Worm (Caenorhabditis elegans): ENCODE data around the gene hot-7.

Gene hot-7

DNA sequence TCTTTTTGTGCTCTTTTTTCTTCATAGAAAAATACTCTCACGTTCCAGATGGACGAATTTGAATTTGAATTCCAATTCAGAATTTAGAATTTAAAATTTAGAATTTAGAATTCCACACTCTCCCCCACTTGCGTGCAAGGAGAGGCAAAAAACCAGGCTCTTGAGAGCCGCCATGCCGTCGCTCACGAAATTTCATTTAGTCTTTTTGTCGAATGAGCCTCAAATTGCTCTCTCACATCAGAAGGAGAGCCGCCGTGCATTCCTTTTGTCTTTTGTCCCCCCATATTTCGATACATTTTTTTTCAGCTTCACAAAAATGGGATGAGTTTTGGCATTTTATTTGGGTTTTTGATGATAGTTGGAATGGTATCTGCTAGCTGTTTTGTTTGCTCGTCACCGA lies at the start of gene hot-7:
Gene hot-7, plus strand, starts transcription at position 301 of the 400 bp plus-strand sequence.
- TF ChIP-seq duxl-1 (tag; optimal IDR thresholded peaks at IDR 0.05; ENCODE audit: poor library complexity) (no peak), T26A8.4 (GFP tag; IDR thresholded peaks at IDR 0.05) (no peak), jun-1 (tag; optimal IDR thresholded peaks at IDR 0.05) (no peak), ceh-44 (GFP tag; IDR thresholded peaks at IDR 0.05) (no peak), ztf-7 (tag; optimal IDR thresholded peaks at IDR 0.05) (no peak), Y48G9A.11 (GFP tag; IDR thresholded peaks at IDR 0.05) (no peak), F26F4.8 (GFP tag; conservative IDR thresholded peaks at IDR 0.05) (no peak), saeg-2 (GFP tag; IDR thresholded peaks at IDR 0.05) (no peak), unc-62 (GFP tag; optimal IDR thresholded peaks at IDR 0.05 in 1 of 2) (no peak), unc-62 (tag; optimal IDR thresholded peaks at IDR 0.05) (no peak), spr-1 (tag; optimal IDR thresholded peaks at IDR 0.05) (no peak), zip-11 (GFP tag; IDR thresholded peaks at IDR 0.05) (no peak), sdz-12 (GFP tag; optimal IDR thresholded peaks at IDR 0.05) (no peak), nhr-76 (tag; optimal IDR thresholded peaks at IDR 0.05) (no peak)

- no peak for TF ChIP-seq lin-1 (GFP tag; IDR thresholded peaks at IDR 0.05)
- TF ChIP-seq spr-1 (tag; optimal IDR thresholded peaks at IDR 0.05), result no peak
- 0 out of 2 replicates have a peak, but pooled peaks have one; percentile 36 for TF ChIP-seq egl-43 (GFP tag; IDR thresholded peaks at IDR 0.05)
- TF ChIP-seq ztf-7 (tag; optimal IDR thresholded peaks at IDR 0.05), result no peak
- no peak for TF ChIP-seq T26A8.4 (GFP tag; IDR thresholded peaks at IDR 0.05)
- no peak for TF ChIP-seq cey-2 (tag; optimal IDR thresholded peaks at IDR 0.05; ENCODE audit: borderline replicate concordance, insufficient read depth)
- no peak for TF ChIP-seq ama-1 (optimal IDR thresholded peaks at IDR 0.05)
- no peak for TF ChIP-seq F49E8.2 (tag; optimal IDR thresholded peaks at IDR 0.05; ENCODE audit: borderline replicate concordance)
- TF ChIP-seq R02D3.7 (tag; optimal IDR thresholded peaks at IDR 0.05), result no peak
- no peak for TF ChIP-seq unc-39 (tag; optimal IDR thresholded peaks at IDR 0.05)
- no peak for TF ChIP-seq ztf-11 (tag; optimal IDR thresholded peaks at IDR 0.05)
- no peak for TF ChIP-seq mdl-1 (tag; optimal IDR thresholded peaks at IDR 0.05)
- TF ChIP-seq nhr-77 (tag; optimal IDR thresholded peaks at IDR 0.05), result no peak
- no peak for TF ChIP-seq lim-7 (GFP tag; IDR thresholded peaks at IDR 0.05)
- no peak for TF ChIP-seq ceh-82 (tag; optimal IDR thresholded peaks at IDR 0.05)
- peak; percentile 91 for TF ChIP-seq set-16 (GFP tag; IDR thresholded peaks at IDR 0.05)
- TF ChIP-seq nhr-11 (tag; optimal IDR thresholded peaks at IDR 0.05), result no peak
- peak; percentile 23; the same call in 1 of the 2 replicates for TF ChIP-seq nhr-42 (GFP tag; IDR thresholded peaks at IDR 0.05)
- no peak for TF ChIP-seq mep-1 (tag; optimal IDR thresholded peaks at IDR 0.05)
- no peak for TF ChIP-seq nhr-6 (tag; optimal IDR thresholded peaks at IDR 0.05)
- TF ChIP-seq mdt-29 (GFP tag; IDR thresholded peaks at IDR 0.05), result no peak
- no peak for TF ChIP-seq lsy-2 (tag; optimal IDR thresholded peaks at IDR 0.05)
- no peak for TF ChIP-seq pqm-1 (tag; optimal IDR thresholded peaks at IDR 0.05)
- no peak for TF ChIP-seq Y48G9A.11 (GFP tag; IDR thresholded peaks at IDR 0.05)
- no peak for TF ChIP-seq nhr-25 (tag; optimal IDR thresholded peaks at IDR 0.05; ENCODE audit: borderline replicate concordance, insufficient read depth)
- TF ChIP-seq hlh-11 (tag; optimal IDR thresholded peaks at IDR 0.05), result no peak
- TF ChIP-seq mxl-2 (GFP tag; conservative IDR thresholded peaks at IDR 0.05), result no peak
- TF ChIP-seq zip-2 (tag; optimal IDR thresholded peaks at IDR 0.05), result no peak
- TF ChIP-seq lin-39 (tag; optimal IDR thresholded peaks at IDR 0.05), result no peak
- TF ChIP-seq dmd-8 (GFP tag; IDR thresholded peaks at IDR 0.05), result no peak
- peak in 1 of 2 experiments; percentile 62 for TF ChIP-seq unc-62 (GFP tag; optimal IDR thresholded peaks at IDR 0.05 in 1 of 2)
- TF ChIP-seq unc-62 (tag; optimal IDR thresholded peaks at IDR 0.05), result no peak
- TF ChIP-seq ceh-44 (GFP tag; IDR thresholded peaks at IDR 0.05), result no peak
These were observed 45.7 kb upstream of the hot-7 start for ce11 chrII:14165430-14165929.

DNA sequence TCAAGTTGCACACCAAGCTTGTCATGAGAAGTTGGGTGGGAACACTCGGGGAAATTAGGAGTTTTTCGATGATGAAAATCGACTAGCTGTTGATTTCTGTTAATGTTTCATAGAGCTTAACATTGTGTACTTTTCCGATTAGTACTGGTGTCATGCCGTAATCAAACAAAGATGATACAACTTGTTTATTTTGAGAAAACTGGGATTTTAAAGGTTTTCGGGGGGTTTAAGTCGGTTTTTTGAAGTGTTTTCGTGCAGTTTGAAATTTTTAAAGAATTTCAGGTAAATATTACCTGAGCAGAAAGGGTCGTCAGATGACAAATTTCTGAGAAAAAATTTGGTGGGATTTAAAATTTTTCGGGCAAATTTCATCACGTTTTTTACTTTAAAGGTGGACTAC lies 39.7 kb upstream of the hot-7 start, which contains the start of gene eat-2:
Gene eat-2, minus strand, starts transcription at position 101 of the 400 bp plus-strand sequence.
- no peak for TF ChIP-seq F44E2.7 (GFP tag; IDR thresholded peaks at IDR 0.05)
- TF ChIP-seq aha-1 (tag), result peak; percentile 87
- no peak for TF ChIP-seq jun-1 (tag; optimal IDR thresholded peaks at IDR 0.05)
- TF ChIP-seq D1046.2 (GFP tag; IDR thresholded peaks at IDR 0.05), result no peak
